Worm (Caenorhabditis elegans): ENCODE results near the gene F28A10.13.

ce11 chrII:866801-867200, 18.2 kb downstream of the F28A10.13 start, which contains the start of gene Y46B2A.3:
- TF ChIP-seq lin-13 (GFP tag; optimal IDR thresholded peaks at IDR 0.05) (no peak), tbx-2 (tag; optimal IDR thresholded peaks at IDR 0.05) (no peak), ama-1 (optimal IDR thresholded peaks at IDR 0.05) (no peak)

Measured in whole organism, L1 larva.